Fruit fly (Drosophila melanogaster): ENCODE data around the gene nudC.

The nudC gene

DNA sequence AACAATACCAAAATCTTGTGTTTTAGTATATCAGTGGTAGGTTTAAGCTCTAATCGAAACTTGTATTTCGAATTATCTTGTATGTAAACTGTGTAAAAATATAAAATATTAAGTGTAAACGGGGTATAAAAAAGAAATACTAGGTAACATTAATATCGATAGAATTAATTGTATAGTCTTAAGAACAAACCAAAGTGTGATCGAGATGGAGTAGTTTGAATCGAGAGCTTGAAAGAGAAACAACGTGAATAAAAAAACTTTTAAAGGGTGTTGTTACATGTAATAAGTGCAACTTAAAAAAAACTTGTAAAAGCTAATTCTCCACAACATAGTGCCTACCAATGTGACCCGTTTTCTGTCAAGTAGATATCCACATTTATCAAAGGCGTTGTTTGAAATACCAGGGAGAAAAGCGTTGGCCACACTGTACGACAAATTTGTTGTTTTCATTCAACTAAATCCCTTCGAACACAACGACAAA, 37.3 kb downstream of the nudC start, which contains the start of gene TSG101:
TSS of gene TSG101 (plus strand) at position 208 of the 481 bp plus-strand sequence.
- TF ChIP-seq psq (optimal IDR thresholded peaks at IDR 0.05) (no peak), EcR (GFP tag; optimal IDR thresholded peaks at IDR 0.05) (no peak), pan (optimal IDR thresholded peaks at IDR 0.05) (no peak)

DNA sequence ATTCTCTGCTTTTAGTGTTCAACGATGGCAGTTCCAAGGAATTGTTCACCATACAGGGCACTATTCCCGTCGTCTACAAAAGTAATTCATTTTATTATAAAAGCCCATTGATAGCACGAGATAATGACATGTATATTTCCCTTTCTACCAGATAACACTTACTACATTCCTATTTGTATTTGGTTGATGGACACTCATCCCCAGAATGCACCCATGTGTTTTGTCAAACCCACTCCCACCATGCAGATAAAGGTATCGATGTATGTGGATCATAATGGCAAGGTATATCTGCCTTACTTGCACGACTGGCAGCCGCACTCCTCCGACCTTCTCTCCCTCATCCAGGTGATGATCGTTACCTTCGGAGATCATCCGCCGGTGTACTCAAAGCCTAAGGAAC, 38.2 kb downstream of the nudC start:
- TF ChIP-seq CG8478 (optimal IDR thresholded peaks at IDR 0.05) (no peak), Dll (optimal IDR thresholded peaks at IDR 0.05) (no peak)

DNA sequence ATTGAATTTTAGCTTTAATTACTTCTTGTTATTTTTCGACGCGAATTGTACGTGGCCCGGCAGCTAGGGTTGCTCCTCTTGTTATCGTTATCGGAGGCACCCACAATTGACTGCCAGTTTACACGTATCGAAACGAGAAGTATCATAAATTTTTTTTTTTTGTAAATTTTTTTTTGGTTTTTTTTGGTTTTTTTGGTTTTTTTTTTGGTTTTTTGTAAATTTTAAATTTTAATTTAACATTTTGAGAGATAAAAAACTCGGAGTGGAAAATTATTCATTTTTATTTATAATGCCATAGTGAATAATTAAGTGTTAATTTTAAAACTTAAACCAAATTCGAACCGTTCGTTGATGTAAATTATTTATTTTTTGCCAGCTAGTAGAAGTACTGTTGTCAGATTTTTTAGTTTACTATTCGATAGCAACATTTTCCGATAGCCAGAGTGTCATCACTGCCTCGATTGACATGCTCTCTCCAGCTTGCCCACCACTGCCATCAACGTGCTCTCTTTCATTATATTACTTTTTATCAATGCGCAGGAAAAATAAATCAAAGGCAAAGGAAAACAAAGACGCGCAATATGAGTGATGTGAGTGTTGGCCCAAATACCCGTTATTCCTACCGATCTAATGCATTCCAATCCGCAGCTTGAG, 40.3 kb downstream of the nudC start, which contains the start of the genes kud and Zcchc7:
TSS of gene kud (minus strand) at position 72 of the 654 bp plus-strand sequence.
TSS of gene Zcchc7 (plus strand) at position 467 of the 654 bp plus-strand sequence.
- no peak for TF ChIP-seq pan (optimal IDR thresholded peaks at IDR 0.05)
- no peak for TF ChIP-seq Dll (optimal IDR thresholded peaks at IDR 0.05)
- no peak for TF ChIP-seq CG8478 (optimal IDR thresholded peaks at IDR 0.05)
- TF ChIP-seq psq (optimal IDR thresholded peaks at IDR 0.05): no peak
- TF ChIP-seq EcR (GFP tag; optimal IDR thresholded peaks at IDR 0.05): no peak
- TF ChIP-seq usp (GFP tag; optimal IDR thresholded peaks at IDR 0.05): no peak

DNA sequence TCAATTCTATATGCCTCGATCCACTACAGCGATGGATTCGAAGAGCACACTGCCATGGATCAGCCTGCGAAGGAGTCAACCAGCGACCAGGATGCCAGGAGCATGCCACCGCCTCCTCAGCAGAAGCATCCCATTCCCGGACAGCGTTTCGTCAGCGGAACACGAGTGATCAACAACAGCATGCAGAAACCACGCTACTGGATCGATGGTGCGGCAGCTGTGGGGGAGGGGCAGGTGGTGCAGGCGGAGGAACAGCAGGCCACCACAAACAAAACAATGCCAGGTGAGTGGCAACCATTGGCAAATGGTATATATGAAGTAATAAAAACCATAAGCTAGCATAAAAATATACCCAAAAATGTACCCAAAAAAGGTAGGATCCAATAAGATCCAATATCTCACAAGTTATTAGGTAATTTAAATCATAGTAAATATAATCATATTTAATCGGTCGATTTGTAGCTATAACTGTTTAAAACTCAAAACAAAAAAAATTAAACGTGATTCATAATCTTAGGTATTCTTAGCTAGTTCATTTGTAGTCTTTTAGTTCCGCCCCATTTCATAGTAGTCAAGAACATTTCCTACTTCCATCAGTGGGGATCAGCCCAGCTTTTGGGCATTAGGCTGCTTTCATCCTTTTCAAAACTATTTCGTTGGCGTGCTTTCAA, 40.9 kb downstream of the nudC start, which contains the start of gene CG32161:
TSS of gene CG32161 (plus strand) at position 621 of the 671 bp plus-strand sequence.
- TF ChIP-seq psq (optimal IDR thresholded peaks at IDR 0.05): no peak
- no peak for TF ChIP-seq usp (GFP tag; optimal IDR thresholded peaks at IDR 0.05)
- no peak for TF ChIP-seq Dll (optimal IDR thresholded peaks at IDR 0.05)
- TF ChIP-seq EcR (GFP tag; optimal IDR thresholded peaks at IDR 0.05): no peak
- no peak for TF ChIP-seq pan (optimal IDR thresholded peaks at IDR 0.05)
- TF ChIP-seq CG8478 (optimal IDR thresholded peaks at IDR 0.05): no peak

DNA sequence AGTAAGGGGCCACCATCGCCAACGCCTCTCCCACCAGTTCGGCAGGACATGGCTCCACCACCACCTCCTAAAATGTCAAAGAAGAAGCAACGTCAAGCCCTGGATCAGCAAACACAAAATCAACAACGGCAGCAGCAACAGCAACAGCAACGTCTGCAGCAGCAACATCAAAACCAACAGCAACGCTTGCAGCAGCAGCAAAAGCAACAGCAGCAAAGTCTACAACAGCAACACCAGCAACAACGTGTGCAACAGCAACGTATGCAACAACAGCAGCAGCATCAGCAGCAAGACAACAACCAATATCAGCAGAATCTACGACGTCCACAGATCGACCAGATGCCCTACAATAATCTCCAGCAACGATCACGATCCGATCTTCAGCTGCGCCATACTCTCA, 46.8 kb downstream of the nudC start:
- no peak for TF ChIP-seq usp (GFP tag; optimal IDR thresholded peaks at IDR 0.05)
- TF ChIP-seq EcR (GFP tag; optimal IDR thresholded peaks at IDR 0.05): no peak
- TF ChIP-seq pan (optimal IDR thresholded peaks at IDR 0.05): no peak
- TF ChIP-seq psq (optimal IDR thresholded peaks at IDR 0.05): no peak
- TF ChIP-seq CG8478 (optimal IDR thresholded peaks at IDR 0.05): no peak
- no peak for TF ChIP-seq Dll (optimal IDR thresholded peaks at IDR 0.05)

DNA sequence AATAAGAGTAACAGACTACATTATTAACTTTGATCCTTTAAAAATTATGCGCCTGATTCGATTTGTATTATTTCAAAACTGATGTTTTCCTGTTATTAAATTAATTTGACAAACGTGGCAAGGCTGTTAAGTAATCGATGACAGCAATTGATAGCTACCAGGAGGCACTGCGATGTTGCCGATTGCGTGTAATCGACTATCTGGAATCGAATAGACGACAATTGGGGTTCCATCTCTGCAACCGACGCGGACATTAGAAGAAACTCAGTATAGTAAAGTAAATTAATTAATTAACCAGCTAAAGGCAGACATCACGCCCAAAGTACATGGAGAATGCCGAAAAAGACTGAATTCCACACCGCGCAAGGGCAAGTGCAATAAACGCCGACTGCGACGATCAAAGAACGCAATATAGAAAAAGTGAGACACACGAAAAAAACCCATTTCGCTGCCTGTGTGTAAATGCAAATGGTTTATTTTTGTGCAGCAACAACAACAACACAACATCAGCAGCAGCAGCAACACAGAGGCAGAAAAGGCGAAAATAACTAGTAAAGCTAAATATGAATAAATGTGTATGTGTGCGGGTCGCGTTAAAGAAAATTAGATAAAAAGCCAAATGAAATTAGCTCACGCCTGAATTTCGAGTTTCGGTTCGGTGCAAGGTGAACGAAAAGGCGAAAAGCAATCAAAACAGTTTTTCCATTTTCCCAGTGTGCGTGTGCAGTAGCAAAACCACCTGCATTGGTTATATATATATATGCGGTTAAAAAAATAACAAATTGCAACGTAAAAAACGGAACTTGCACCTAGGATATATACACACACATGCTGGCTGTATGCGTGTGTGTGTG, 49.0 kb downstream of the nudC start, which contains the start of gene sina:
TSS of gene sina (plus strand) at position 219 of the 854 bp plus-strand sequence.
- TF ChIP-seq pan (optimal IDR thresholded peaks at IDR 0.05) (no peak), psq (optimal IDR thresholded peaks at IDR 0.05) (no peak)

DNA sequence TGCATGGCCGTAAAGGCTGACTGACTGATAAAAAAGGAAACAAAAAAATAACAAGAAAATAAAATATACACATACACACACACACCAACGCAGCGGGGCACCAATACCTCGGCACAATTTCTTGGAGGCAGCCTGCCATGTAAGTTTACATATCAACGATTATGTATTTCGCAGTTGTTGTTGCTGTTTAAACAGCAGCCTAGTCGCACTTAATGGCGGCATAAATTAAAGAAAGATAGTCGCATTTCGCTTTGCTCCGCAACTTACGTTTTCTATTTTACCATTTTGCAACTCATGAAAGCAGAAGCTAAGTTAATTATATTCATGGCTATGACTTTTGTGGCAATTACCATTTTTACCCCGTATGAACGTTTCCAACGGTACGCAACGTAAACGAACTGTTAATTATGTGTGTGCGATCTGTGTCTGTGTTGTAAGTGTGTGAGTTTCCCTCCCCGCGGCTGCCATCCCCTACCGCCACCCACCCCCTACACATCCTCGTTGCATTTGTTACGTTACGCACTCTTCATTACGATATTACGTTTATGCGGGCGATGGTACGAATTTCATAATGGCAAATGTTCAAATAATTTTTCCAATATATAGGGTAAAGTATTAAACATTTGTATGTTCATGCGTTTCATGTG, 49.7 kb downstream of the nudC start:
- TF ChIP-seq usp (GFP tag; optimal IDR thresholded peaks at IDR 0.05) (no peak), EcR (GFP tag; optimal IDR thresholded peaks at IDR 0.05) (no peak), CG8478 (optimal IDR thresholded peaks at IDR 0.05) (no peak), Dll (optimal IDR thresholded peaks at IDR 0.05) (no peak), psq (optimal IDR thresholded peaks at IDR 0.05) (no peak), pan (optimal IDR thresholded peaks at IDR 0.05) (no peak)

DNA sequence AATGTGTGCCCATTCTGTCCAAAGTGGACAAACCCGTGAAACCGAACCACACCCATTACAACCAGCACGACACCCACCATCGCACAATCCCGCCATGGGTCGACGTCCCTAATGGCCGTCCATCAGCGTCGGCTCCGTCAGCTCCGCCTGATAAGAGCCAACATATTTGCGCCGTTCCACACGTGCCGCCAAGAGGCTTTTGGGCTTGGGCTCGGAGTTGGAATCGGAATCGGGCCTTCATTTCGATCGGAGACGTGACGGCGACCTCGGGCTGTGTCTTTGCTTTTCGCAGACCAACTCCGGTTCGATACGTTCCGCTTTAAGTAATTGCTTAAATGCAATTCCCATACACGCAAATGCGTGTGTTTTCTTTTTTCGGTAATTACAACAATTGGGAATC, 50.5 kb downstream of the nudC start:
- TF ChIP-seq CG8478 (optimal IDR thresholded peaks at IDR 0.05): no peak
- no peak for TF ChIP-seq pan (optimal IDR thresholded peaks at IDR 0.05)

DNA sequence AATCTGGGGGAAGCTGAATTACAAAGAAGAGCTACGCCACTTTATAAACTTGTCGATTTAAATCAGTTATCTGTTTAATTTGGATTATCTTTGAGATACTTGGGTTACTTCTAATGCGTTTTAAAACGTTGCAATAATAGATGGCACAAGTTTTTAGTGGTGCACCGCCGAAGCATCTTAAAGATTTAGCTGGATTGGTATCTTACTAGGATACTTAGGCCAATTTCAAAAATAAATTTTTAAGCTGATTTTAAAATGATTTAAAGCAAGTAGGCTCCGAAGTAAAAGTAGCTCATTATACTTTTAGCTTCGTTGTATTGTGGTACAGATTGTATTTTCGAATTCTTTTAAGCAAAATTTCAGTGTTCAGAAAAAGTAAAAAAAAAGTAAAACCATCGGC, 54.0 kb downstream of the nudC start, which contains the start of gene sinah:
TSS of gene sinah (plus strand) at position 301 of the 400 bp plus-strand sequence.
- TF ChIP-seq pan (optimal IDR thresholded peaks at IDR 0.05) (no peak), usp (GFP tag; optimal IDR thresholded peaks at IDR 0.05) (no peak), EcR (GFP tag; optimal IDR thresholded peaks at IDR 0.05) (no peak), CG8478 (optimal IDR thresholded peaks at IDR 0.05) (no peak), Dll (optimal IDR thresholded peaks at IDR 0.05) (no peak), psq (optimal IDR thresholded peaks at IDR 0.05) (no peak)

DNA sequence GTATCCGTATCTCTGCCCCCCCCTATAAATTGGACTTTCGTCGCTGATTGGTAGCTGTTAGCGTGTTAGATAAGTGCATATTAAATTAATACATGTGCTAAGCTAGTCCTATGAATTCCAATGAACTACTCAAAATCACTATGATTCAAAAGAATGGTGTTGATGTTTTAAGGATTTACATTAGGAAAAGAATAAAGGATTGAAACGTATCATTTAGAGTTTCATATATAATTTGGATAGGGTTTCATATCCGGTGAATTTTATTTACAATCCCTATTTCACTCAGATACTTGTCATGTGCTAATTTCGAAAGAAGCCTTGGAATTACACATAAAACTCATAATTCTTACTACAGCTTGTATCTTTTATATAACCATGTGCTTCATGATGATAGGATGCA, 55.5 kb downstream of the nudC start, which contains the start of gene CG13029:
TSS of gene CG13029 (plus strand) at position 301 of the 400 bp plus-strand sequence.
- TF ChIP-seq Dll (optimal IDR thresholded peaks at IDR 0.05) (no peak), psq (optimal IDR thresholded peaks at IDR 0.05) (no peak), CG8478 (optimal IDR thresholded peaks at IDR 0.05) (no peak), pan (optimal IDR thresholded peaks at IDR 0.05) (no peak), usp (GFP tag; optimal IDR thresholded peaks at IDR 0.05) (no peak), EcR (GFP tag; optimal IDR thresholded peaks at IDR 0.05) (no peak)

DNA sequence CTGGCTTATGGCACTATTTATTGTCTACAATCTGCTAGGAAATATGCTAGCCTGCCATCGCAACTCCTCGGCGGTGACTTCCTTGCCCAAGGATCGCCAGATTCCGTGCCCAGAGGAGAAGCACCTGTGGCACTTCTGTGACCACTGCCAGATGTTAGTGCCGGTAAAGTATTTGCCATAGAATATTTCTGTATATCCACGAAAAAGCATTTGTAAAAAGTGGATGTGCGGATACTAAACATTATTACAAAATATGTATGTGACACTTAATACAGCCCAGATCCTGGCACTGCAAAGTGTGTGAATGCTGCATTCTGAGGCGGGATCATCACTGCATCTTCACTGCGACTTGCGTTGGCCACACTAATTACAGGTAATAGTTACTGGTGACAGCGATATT, 56.1 kb downstream of the nudC start:
- no peak for TF ChIP-seq EcR (GFP tag; optimal IDR thresholded peaks at IDR 0.05)
- no peak for TF ChIP-seq psq (optimal IDR thresholded peaks at IDR 0.05)
- no peak for TF ChIP-seq CG8478 (optimal IDR thresholded peaks at IDR 0.05)
- no peak for TF ChIP-seq Dll (optimal IDR thresholded peaks at IDR 0.05)
- no peak for TF ChIP-seq pan (optimal IDR thresholded peaks at IDR 0.05)
- no peak for TF ChIP-seq usp (GFP tag; optimal IDR thresholded peaks at IDR 0.05)

Data from whole organism.